Worm (Caenorhabditis elegans) whole organism, L1 larva: Measurements from ENCODE around the gene Y113G7B.11.

Experiments
- C16A3.4 ChIP-seq: fragments of 150-350 bp; optimal IDR thresholded peaks from 2 replicates; lab custom pipeline; 2014; ENCODE audit warnings: missing biosample characterization, missing genetic modification characterization
- C34B4.2 ChIP-seq: sonication (generic microtip); optimal IDR thresholded peaks from 2 replicates; lab custom pipeline; 2017; ENCODE audit warnings: mild to moderate bottlenecking, missing genetic modification characterization, missing compliant biosample characterization
- F16B12.6 ChIP-seq: fragments of 150-350 bp; optimal IDR thresholded peaks from 2 replicates; lab custom pipeline; 2014; ENCODE audit warnings: missing biosample characterization, missing genetic modification characterization
- Y116A8C.19 ChIP-seq: sonication (generic microtip); optimal IDR thresholded peaks from 2 replicates; lab custom pipeline; 2016; ENCODE audit warnings: missing compliant biosample characterization, missing genetic modification characterization, borderline replicate concordance
- aha-1 ChIP-seq: fragments of 150-350 bp; optimal IDR thresholded peaks from 2 replicates; lab custom pipeline; 2014; ENCODE audit warnings: missing biosample characterization, missing genetic modification characterization
- alr-1 ChIP-seq: fragments of 200-800 bp; sonication (Bioruptor generic); optimal IDR thresholded peaks from 2 replicates; lab custom pipeline; 2018; ENCODE audit warnings: borderline replicate concordance, mild to moderate bottlenecking, missing genetic modification characterization, missing compliant biosample characterization
- ceh-82 ChIP-seq, 3 experiments: fragments of 150-350 bp in 1 of 3; sonication (generic microtip) in 2 of 3; optimal IDR thresholded peaks; 2 replicates each; lab custom pipeline; 2014 to 2017; ENCODE audit warnings: missing biosample characterization in 3 of 3, missing genetic modification characterization in 3 of 3
- dpl-1 ChIP-seq, 3 experiments: fragments of 150-350 bp in 2 of 3; sonication (generic microtip) in 1 of 3; optimal IDR thresholded peaks; 2 replicates each; lab custom pipeline; 2014 to 2017; ENCODE audit warnings: missing biosample characterization in 3 of 3, missing genetic modification characterization in 3 of 3, missing genetic modification reagents in 3 of 3
- dsc-1 ChIP-seq: sonication (generic microtip); optimal IDR thresholded peaks from 2 replicates; lab custom pipeline; 2016; ENCODE audit warnings: mild to moderate bottlenecking, missing genetic modification characterization, missing compliant biosample characterization
- efl-1 ChIP-seq, 4 experiments: fragments of 150-350 bp; optimal IDR thresholded peaks in 3 of 4; peaks in 1 of 4; 1 replicate in 1 of 4; 2 replicates in 3 of 4; lab custom pipeline; 2014; ENCODE audit warnings: missing biosample characterization in 2 of 4, missing genetic modification characterization in 2 of 4, missing genetic modification reagents in 2 of 4
- elt-3 ChIP-seq, 6 experiments: fragments of 150-350 bp in 1 of 6; sonication (generic microtip); optimal IDR thresholded peaks; 2 replicates each; lab custom pipeline; 2017 to 2018; ENCODE audit warnings: missing biosample characterization in 6 of 6, missing genetic modification characterization in 6 of 6, inconsistent platforms in 1 of 6
- ets-5 ChIP-seq: fragments of 200-800 bp; sonication (Bioruptor generic); IDR thresholded peaks from 2 replicates; pipeline ENCODE4 v1.3.6; 2022; ENCODE audit warnings: missing genetic modification characterization, missing compliant biosample characterization
- fkh-8 ChIP-seq: sonication (generic microtip); optimal IDR thresholded peaks from 2 replicates; lab custom pipeline; 2016; ENCODE audit warnings: mild to moderate bottlenecking, missing genetic modification characterization, missing compliant biosample characterization
- fos-1 ChIP-seq: fragments of 150-350 bp; optimal IDR thresholded peaks from 2 replicates; lab custom pipeline; 2014; ENCODE audit warnings: missing biosample characterization, missing genetic modification characterization
- irx-1 ChIP-seq: sonication (generic microtip); optimal IDR thresholded peaks from 2 replicates; lab custom pipeline; 2016; ENCODE audit warnings: missing genetic modification characterization, missing compliant biosample characterization
- isw-1 ChIP-seq: fragments of 200-800 bp; sonication (Bioruptor generic); IDR thresholded peaks from 2 replicates; pipeline ENCODE4 v1.3.6; 2022; ENCODE audit warnings: missing genetic modification characterization, missing compliant biosample characterization
- jun-1 ChIP-seq: fragments of 150-350 bp; optimal IDR thresholded peaks from 2 replicates; lab custom pipeline; 2014; ENCODE audit warnings: missing biosample characterization, missing genetic modification reagents, missing genetic modification characterization
- lin-13 ChIP-seq: fragments of 150-350 bp; optimal IDR thresholded peaks from 2 replicates; lab custom pipeline; 2014; ENCODE audit warnings: missing biosample characterization, missing genetic modification reagents, missing genetic modification characterization
- lin-14 ChIP-seq: fragments of 200-800 bp; sonication (Bioruptor generic); optimal IDR thresholded peaks from 2 replicates; lab custom pipeline; 2018; ENCODE audit warnings: mild to moderate bottlenecking, missing genetic modification characterization, moderate library complexity, missing compliant biosample characterization
- lin-35 ChIP-seq, 2 experiments: fragments of 150-350 bp; optimal IDR thresholded peaks; 2 replicates each; lab custom pipeline; 2014; ENCODE audit warnings: missing biosample characterization in 2 of 2, missing genetic modification characterization in 2 of 2, missing genetic modification reagents in 2 of 2
- lir-3 ChIP-seq: sonication (generic microtip); optimal IDR thresholded peaks from 2 replicates; lab custom pipeline; 2016; ENCODE audit warnings: mild to moderate bottlenecking, missing genetic modification characterization, moderate library complexity, missing compliant biosample characterization; ENCODE audit not compliant: poor library complexity
- lsy-2 ChIP-seq, 2 experiments: fragments of 150-350 bp; optimal IDR thresholded peaks; 2 replicates each; lab custom pipeline; 2014; ENCODE audit warnings: missing biosample characterization in 2 of 2, missing genetic modification characterization in 2 of 2
- mab-9 ChIP-seq: fragments of 200-800 bp; sonication (Bioruptor generic); IDR thresholded peaks from 2 replicates; pipeline ENCODE4 v1.3.6; 2022; ENCODE audit warnings: missing genetic modification reagents, missing genetic modification characterization, missing compliant biosample characterization
- mdl-1 ChIP-seq, 2 experiments: fragments of 150-350 bp; optimal IDR thresholded peaks; 2 replicates each; lab custom pipeline; 2014 to 2017; ENCODE audit warnings: missing biosample characterization in 2 of 2, missing genetic modification characterization in 2 of 2, inconsistent platforms in 1 of 2
- mep-1 ChIP-seq: fragments of 150-350 bp; optimal IDR thresholded peaks from 2 replicates; lab custom pipeline; 2014; ENCODE audit warnings: missing biosample characterization, missing genetic modification characterization
- nhr-12 ChIP-seq: sonication (generic microtip); optimal IDR thresholded peaks from 2 replicates; lab custom pipeline; 2017; ENCODE audit warnings: missing biosample characterization, missing genetic modification characterization
- nhr-19 ChIP-seq: fragments of 200-800 bp; sonication (Bioruptor generic); conservative IDR thresholded peaks from 2 replicates; pipeline ENCODE4 v1.3.6; 2022; ENCODE audit warnings: missing genetic modification characterization, missing compliant biosample characterization
- nhr-20 ChIP-seq: sonication (generic microtip); optimal IDR thresholded peaks from 2 replicates; lab custom pipeline; 2016; ENCODE audit warnings: mild to moderate bottlenecking, missing genetic modification characterization, missing compliant biosample characterization
- nhr-237 ChIP-seq: fragments of 150-350 bp; optimal IDR thresholded peaks from 2 replicates; lab custom pipeline; 2014; ENCODE audit warnings: missing biosample characterization, missing genetic modification characterization
- nhr-47 ChIP-seq: sonication (generic microtip); optimal IDR thresholded peaks from 2 replicates; lab custom pipeline; 2016; ENCODE audit warnings: mild to moderate bottlenecking, missing genetic modification characterization, moderate library complexity, missing compliant biosample characterization
- nhr-71 ChIP-seq: sonication (generic microtip); optimal IDR thresholded peaks from 2 replicates; lab custom pipeline; 2016; ENCODE audit warnings: mild to moderate bottlenecking, missing genetic modification characterization, moderate library complexity, missing compliant biosample characterization
- nhr-76 ChIP-seq: sonication (generic microtip); optimal IDR thresholded peaks from 2 replicates; lab custom pipeline; 2017; ENCODE audit warnings: missing biosample characterization, missing genetic modification characterization
- nhr-85 ChIP-seq: sonication (generic microtip); peaks from one replicate; lab custom pipeline; 2016; ENCODE audit warnings: missing genetic modification characterization, inconsistent platforms, missing compliant biosample characterization
- nhr-90 ChIP-seq: sonication (generic microtip); optimal IDR thresholded peaks from 2 replicates; lab custom pipeline; 2016; ENCODE audit warnings: mild to moderate bottlenecking, missing genetic modification characterization, missing compliant biosample characterization; ENCODE audit not compliant: poor library complexity
- pax-3 ChIP-seq: fragments of 200-800 bp; sonication (Bioruptor generic); optimal IDR thresholded peaks from 2 replicates; lab custom pipeline; 2018; ENCODE audit warnings: mild to moderate bottlenecking, missing genetic modification characterization, moderate library complexity, missing compliant biosample characterization
- pqm-1 ChIP-seq: sonication (generic microtip); optimal IDR thresholded peaks from 3 replicates; lab custom pipeline; 2017; ENCODE audit warnings: missing biosample characterization, missing genetic modification characterization
- skn-1 ChIP-seq: fragments of 150-350 bp; optimal IDR thresholded peaks from 2 replicates; lab custom pipeline; 2014; ENCODE audit warnings: missing biosample characterization, missing genetic modification characterization
- snpc-4 ChIP-seq: fragments of 150-350 bp; optimal IDR thresholded peaks from 2 replicates; lab custom pipeline; 2014; ENCODE audit warnings: missing biosample characterization, missing genetic modification characterization
- snu-23 ChIP-seq: sonication (generic microtip); optimal IDR thresholded peaks from 2 replicates; lab custom pipeline; 2016; ENCODE audit warnings: missing genetic modification characterization, missing compliant biosample characterization
- sox-4 ChIP-seq: sonication (generic microtip); optimal IDR thresholded peaks from 2 replicates; lab custom pipeline; 2016; ENCODE audit warnings: missing genetic modification characterization, missing compliant biosample characterization
- sptf-1 ChIP-seq: fragments of 150-350 bp; optimal IDR thresholded peaks from 2 replicates; lab custom pipeline; 2014; ENCODE audit warnings: missing biosample characterization, missing genetic modification characterization
- swsn-7 ChIP-seq: sonication (generic microtip); optimal IDR thresholded peaks from 2 replicates; lab custom pipeline; 2016; ENCODE audit warnings: missing genetic modification characterization, missing compliant biosample characterization
- tbx-2 ChIP-seq: sonication (generic microtip); optimal IDR thresholded peaks from 2 replicates; lab custom pipeline; 2016; ENCODE audit warnings: missing genetic modification characterization, missing compliant biosample characterization
- unc-86 ChIP-seq: sonication (generic microtip); optimal IDR thresholded peaks from 2 replicates; lab custom pipeline; 2016; ENCODE audit warnings: missing genetic modification characterization, missing compliant biosample characterization
- xbp-1 ChIP-seq: sonication (generic microtip); optimal IDR thresholded peaks from 2 replicates; lab custom pipeline; 2016; ENCODE audit warnings: missing genetic modification characterization, missing compliant biosample characterization
- zag-1 ChIP-seq: fragments of 150-350 bp; optimal IDR thresholded peaks from 2 replicates; lab custom pipeline; 2014; ENCODE audit warnings: missing biosample characterization, missing genetic modification characterization
- ztf-11 ChIP-seq, 2 experiments: sonication (generic microtip); optimal IDR thresholded peaks; 2 replicates each; lab custom pipeline; 2016 to 2017; ENCODE audit warnings: missing genetic modification characterization in 2 of 2, missing biosample characterization in 1 of 2, missing compliant biosample characterization in 1 of 2
- ztf-4 ChIP-seq: fragments of 150-350 bp; optimal IDR thresholded peaks from 2 replicates; lab custom pipeline; 2014; ENCODE audit warnings: missing biosample characterization, missing genetic modification characterization

Y113G7B.11 gene

ce11 chrV:20215197-20215596 lies at the start of gene Y113G7B.11:
TSS of gene Y113G7B.11 (minus strand) at chrV:20215297.
- TF ChIP-seq nhr-12, result no peak
- no peak for TF ChIP-seq nhr-90 (tag; lab: Kevin White, UChicago)
- no peak for TF ChIP-seq nhr-85 (tag; lab: Kevin White, UChicago)
- TF ChIP-seq nhr-237 (tag; lab: Kevin White, UChicago), result no peak
- no peak for TF ChIP-seq dsc-1 (tag; lab: Kevin White, UChicago)
- no peak for TF ChIP-seq Y116A8C.19 (tag; lab: Kevin White, UChicago)
- no peak for TF ChIP-seq skn-1
- no peak for TF ChIP-seq nhr-76 (tag; lab: Kevin White, UChicago)
- no peak for TF ChIP-seq ztf-4 (tag; lab: Kevin White, UChicago)

- peak; percentile 32 to 38 for TF ChIP-seq lsy-2 (tag; optimal IDR thresholded peaks at IDR 0.05; lab: Kevin White, UChicago)
- peak; percentile 15 for TF ChIP-seq F16B12.6 (tag; lab: Kevin White, UChicago)
- peak; percentile 44 for TF ChIP-seq nhr-19 (GFP tag; lab: Robert Waterston, UW)
- TF ChIP-seq ceh-82 (tag; optimal IDR thresholded peaks at IDR 0.05; lab: Kevin White, UChicago), result peak; percentile 30 to 68 (median 41)
- peak; percentile 35 for TF ChIP-seq jun-1 (tag; lab: Kevin White, UChicago)
- TF ChIP-seq nhr-47 (tag; lab: Kevin White, UChicago), result peak; percentile 64
- peak; percentile 44 for TF ChIP-seq nhr-20
- TF ChIP-seq dsc-1 (tag; lab: Kevin White, UChicago), result peak; percentile 29
- peak in 1 of 2 experiments; percentile 56 for TF ChIP-seq mdl-1 (tag; optimal IDR thresholded peaks at IDR 0.05; lab: Kevin White, UChicago)
- TF ChIP-seq unc-86 (tag; lab: Kevin White, UChicago), result peak; percentile 3
- no peak for TF ChIP-seq mab-9 (GFP tag; lab: Robert Waterston, UW)
- TF ChIP-seq xbp-1 (tag; lab: Kevin White, UChicago), result peak; percentile 41
- TF ChIP-seq snu-23 (GFP tag; lab: Kevin White, UChicago), result peak; percentile 62
- no peak for TF ChIP-seq lir-3 (tag; lab: Kevin White, UChicago)
- TF ChIP-seq tbx-2, result peak; percentile 61
- peak; percentile 64 for TF ChIP-seq mep-1 (tag; lab: Kevin White, UChicago)
- no peak for TF ChIP-seq C34B4.2 (tag; lab: Kevin White, UChicago)
- peak; percentile 71 to 83 for TF ChIP-seq efl-1 (optimal IDR thresholded peaks at IDR 0.05; lab: Kevin White, UChicago)
- TF ChIP-seq efl-1 (GFP tag; optimal IDR thresholded peaks at IDR 0.05 in 1 of 2; lab: Kevin White, UChicago), result peak; percentile 43 to 94
- TF ChIP-seq sptf-1, result no peak
- TF ChIP-seq lin-35 (GFP tag; optimal IDR thresholded peaks at IDR 0.05; lab: Kevin White, UChicago), result peak; percentile 37 to 49
- TF ChIP-seq skn-1, result peak; percentile 42
- TF ChIP-seq ztf-11 (tag; optimal IDR thresholded peaks at IDR 0.05; lab: Kevin White, UChicago), result peak in 1 of 2 experiments; percentile 33
- TF ChIP-seq dpl-1 (GFP tag; optimal IDR thresholded peaks at IDR 0.05; lab: Kevin White, UChicago), result peak in 2 of 3 experiments; percentile 35 to 47
- TF ChIP-seq snpc-4 (tag; lab: Kevin White, UChicago), result no peak
- peak; percentile 57 for TF ChIP-seq isw-1 (GFP tag; lab: Robert Waterston, UW)
- TF ChIP-seq nhr-90 (tag; lab: Kevin White, UChicago), result peak; percentile 37
- TF ChIP-seq pqm-1, result no peak
- no peak for TF ChIP-seq sox-4
- peak; percentile 65 for TF ChIP-seq swsn-7 (tag; lab: Kevin White, UChicago)
- no peak for TF ChIP-seq fos-1 (tag; lab: Kevin White, UChicago)
- no peak for TF ChIP-seq zag-1 (tag; lab: Kevin White, UChicago)
- TF ChIP-seq aha-1 (tag; lab: Kevin White, UChicago), result no peak
- TF ChIP-seq alr-1 (tag; lab: Kevin White, UChicago), result no peak
- peak; percentile 27 for TF ChIP-seq irx-1 (tag; lab: Kevin White, UChicago)
- no peak for TF ChIP-seq C16A3.4 (tag; lab: Kevin White, UChicago)
- peak; percentile 74 for TF ChIP-seq nhr-71
- TF ChIP-seq lin-14 (GFP tag; lab: Kevin White, UChicago), result peak; percentile 82
- TF ChIP-seq lin-13 (GFP tag; lab: Kevin White, UChicago), result peak; percentile 21
- TF ChIP-seq nhr-76 (tag; lab: Kevin White, UChicago), result no peak
- TF ChIP-seq pax-3 (tag; lab: Kevin White, UChicago), result no peak
- peak; percentile 9 for TF ChIP-seq fkh-8 (tag; lab: Kevin White, UChicago)
- TF ChIP-seq ets-5 (GFP tag; lab: Robert Waterston, UW), result no peak
- TF ChIP-seq elt-3 (tag; optimal IDR thresholded peaks at IDR 0.05; lab: Kevin White, UChicago), result no peak
These were observed 34.5 kb upstream of the Y113G7B.11 start, which contains the start of gene swsn-1 for ce11 chrV:20249438-20250120. TSS of gene swsn-1 (minus strand) at chrV:20249488.
